Worm (Caenorhabditis elegans): ENCODE data around the gene clec-49.

DNA sequence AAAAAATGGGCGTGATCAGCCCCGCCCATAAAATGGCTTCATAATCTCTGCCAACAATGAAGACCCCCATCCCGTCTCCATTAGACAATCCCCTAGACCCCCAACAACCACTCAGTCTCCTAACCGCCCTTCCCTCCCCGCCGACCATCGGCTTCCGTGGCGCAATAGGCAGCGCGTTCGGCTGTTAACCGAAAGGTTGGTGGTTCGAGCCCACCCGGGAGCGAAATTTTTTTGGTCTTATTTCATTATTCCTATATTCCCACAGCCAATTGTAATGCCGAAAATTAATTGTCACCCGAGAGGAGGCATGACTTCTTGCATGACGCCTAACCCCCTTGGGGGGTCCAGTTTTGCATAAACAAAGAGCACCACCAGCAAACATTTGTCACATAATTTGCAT lies 28.1 kb downstream of the clec-49 start:
- TF ChIP-seq skn-1 (tag; optimal IDR thresholded peaks at IDR 0.05) (no peak), hlh-11 (tag; optimal IDR thresholded peaks at IDR 0.05) (peak; percentile 27), ceh-28 (tag; optimal IDR thresholded peaks at IDR 0.05) (no peak), mdl-1 (tag; optimal IDR thresholded peaks at IDR 0.05) (no peak), pha-4 (GFP tag; IDR thresholded peaks at IDR 0.05) (peak; percentile 45; the same call in 1 of the 2 replicates), pha-4 (tag; optimal IDR thresholded peaks at IDR 0.05) (no peak), mxl-2 (GFP tag; conservative IDR thresholded peaks at IDR 0.05) (no peak), fos-1 (tag; optimal IDR thresholded peaks at IDR 0.05) (no peak), zag-1 (tag; optimal IDR thresholded peaks at IDR 0.05) (no peak), jun-1 (tag; optimal IDR thresholded peaks at IDR 0.05) (no peak)
